Fruit fly (Drosophila melanogaster): ENCODE measurements around the gene CG9886.

DNA sequence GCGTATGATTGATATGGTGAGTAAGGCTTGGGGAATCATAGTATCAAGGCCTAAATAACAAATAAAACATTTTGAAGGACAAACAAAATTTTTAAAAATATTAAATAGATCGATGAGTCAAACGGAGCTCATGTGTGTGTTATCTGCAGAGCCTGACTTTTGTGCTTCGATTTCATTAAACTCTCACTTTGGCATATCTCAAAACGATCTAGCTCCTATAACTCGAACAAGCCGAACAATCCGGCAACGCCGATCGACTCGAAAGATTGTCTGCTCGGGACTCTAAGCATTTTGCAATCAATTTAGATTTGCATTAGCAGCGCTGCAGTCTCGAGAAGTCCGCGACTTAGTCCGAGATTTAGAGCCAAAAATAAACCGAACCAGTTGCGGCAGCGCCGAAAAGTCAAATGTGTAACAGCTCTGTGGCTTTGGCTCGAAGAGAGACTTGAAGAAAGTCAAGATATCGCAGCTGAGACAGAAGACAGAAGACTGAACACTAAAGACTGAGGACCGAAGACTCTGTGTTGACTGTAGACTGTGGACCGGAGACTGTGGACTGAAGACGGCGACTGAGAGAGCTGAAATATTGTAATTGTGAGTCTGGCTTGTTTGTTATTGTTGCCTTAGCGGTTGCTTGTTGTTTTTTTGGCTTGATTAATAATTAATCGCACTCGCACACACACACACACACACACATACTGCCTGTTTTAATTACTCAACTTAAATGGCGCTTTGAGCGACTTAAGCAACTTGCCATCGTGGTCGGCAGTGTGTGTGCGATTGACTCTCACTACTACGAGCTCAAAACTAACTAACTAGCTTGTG is 7.0 kb downstream of the CG9886 start:
- TF ChIP-seq psq (optimal IDR thresholded peaks at IDR 0.05) (no peak), ttk (optimal IDR thresholded peaks at IDR 0.05) (no peak), insv (optimal IDR thresholded peaks at IDR 0.05) (no peak), h (optimal IDR thresholded peaks at IDR 0.05) (no peak), Sin3A (optimal IDR thresholded peaks at IDR 0.05) (no peak)
